Worm (Caenorhabditis elegans) whole organism, early embryonic: ENCODE results near the gene chst-1.

Experiments
- B0310.2 ChIP-seq: sonication (generic microtip); optimal IDR thresholded peaks from 2 replicates; lab custom pipeline; 2016; ENCODE audit warnings: mild to moderate bottlenecking, missing genetic modification characterization, missing compliant biosample characterization
- F13C5.2 ChIP-seq: sonication (generic microtip); optimal IDR thresholded peaks from 2 replicates; lab custom pipeline; 2017; ENCODE audit warnings: mild to moderate bottlenecking, missing genetic modification characterization, inconsistent platforms, missing compliant biosample characterization
- aly-1 ChIP-seq: sonication (generic microtip); optimal IDR thresholded peaks from 2 replicates; lab custom pipeline; 2016; ENCODE audit warnings: missing genetic modification characterization, missing compliant biosample characterization
- ama-1 ChIP-seq: fragments of 150-350 bp; optimal IDR thresholded peaks from 2 replicates; lab custom pipeline; 2014
- ceh-13 ChIP-seq: fragments of 200-800 bp; sonication (Bioruptor generic); optimal IDR thresholded peaks from 2 replicates; lab custom pipeline; 2018; ENCODE audit warnings: mild to moderate bottlenecking, missing genetic modification characterization, missing compliant biosample characterization
- ceh-36 ChIP-seq: sonication (generic microtip); optimal IDR thresholded peaks from 2 replicates; lab custom pipeline; 2016; ENCODE audit warnings: missing genetic modification characterization, inconsistent platforms, missing compliant biosample characterization
- ets-7 ChIP-seq: sonication (generic microtip); optimal IDR thresholded peaks from 2 replicates; lab custom pipeline; 2016; ENCODE audit warnings: missing genotype, missing genetic modification characterization, missing compliant biosample characterization
- flt-1 ChIP-seq: fragments of 200-800 bp; sonication (Bioruptor generic); IDR thresholded peaks from 2 replicates; pipeline ENCODE4 v1.3.6; 2022; ENCODE audit warnings: missing genetic modification characterization, missing compliant biosample characterization
- hmbx-1 ChIP-seq: sonication (generic microtip); optimal IDR thresholded peaks from 2 replicates; lab custom pipeline; 2016; ENCODE audit warnings: mild to moderate bottlenecking, missing genetic modification characterization, missing compliant biosample characterization
- hmg-4 ChIP-seq: fragments of 200-800 bp; sonication (Bioruptor generic); optimal IDR thresholded peaks from 2 replicates; lab custom pipeline; 2018; ENCODE audit warnings: mild to moderate bottlenecking, missing genetic modification characterization, missing compliant biosample characterization
- hnd-1 ChIP-seq: sonication (generic microtip); optimal IDR thresholded peaks from 2 replicates; lab custom pipeline; 2016; ENCODE audit warnings: missing genetic modification characterization, missing compliant biosample characterization
- pes-1 ChIP-seq: fragments of 200-800 bp; sonication (Bioruptor generic); IDR thresholded peaks from 2 replicates; pipeline ENCODE4 v1.3.6; 2022; ENCODE audit warnings: missing genetic modification reagents, missing genetic modification characterization, missing compliant biosample characterization
- scrt-1 ChIP-seq: fragments of 200-800 bp; sonication (Bioruptor generic); IDR thresholded peaks from 2 replicates; pipeline ENCODE4 v1.3.6; 2022; ENCODE audit warnings: missing genetic modification characterization, missing compliant biosample characterization
- sea-1 ChIP-seq: fragments of 200-800 bp; sonication (Bioruptor generic); conservative IDR thresholded peaks from 2 replicates; pipeline ENCODE4 v1.3.6; 2022; ENCODE audit warnings: missing genetic modification characterization, missing compliant biosample characterization
- tbx-11 ChIP-seq: fragments of 200-800 bp; sonication (Bioruptor generic); IDR thresholded peaks from 2 replicates; pipeline ENCODE4 v1.3.6; 2022; ENCODE audit warnings: missing genetic modification characterization, missing compliant biosample characterization
- tbx-37 ChIP-seq: fragments of 200-800 bp; sonication (Bioruptor generic); conservative IDR thresholded peaks from 2 replicates; pipeline ENCODE4 v1.3.6; 2022; ENCODE audit warnings: missing genetic modification reagents, missing genetic modification characterization, missing compliant biosample characterization
- tra-4 ChIP-seq: sonication (generic microtip); optimal IDR thresholded peaks from 2 replicates; lab custom pipeline; 2017; ENCODE audit warnings: missing genetic modification characterization, missing compliant biosample characterization

The chst-1 gene

ce11 chrII:8127794-8128193, 21.0 kb upstream of the chst-1 start:
- TF ChIP-seq ceh-36 (no peak), B0310.2 (tag; lab: Kevin White, UChicago) (no peak), tra-4 (no peak), hnd-1 (tag; lab: Kevin White, UChicago) (no peak), pes-1 (GFP tag; lab: Robert Waterston, UW) (no peak), flt-1 (GFP tag; lab: Robert Waterston, UW) (no peak), ets-7 (tag; lab: Kevin White, UChicago) (no peak), tbx-11 (GFP tag; lab: Robert Waterston, UW) (no peak), aly-1 (tag; lab: Kevin White, UChicago) (no peak), ama-1 (lab: Kevin White, UChicago) (no peak), scrt-1 (GFP tag; lab: Robert Waterston, UW) (no peak), F13C5.2 (no peak), hmg-4 (GFP tag; lab: Kevin White, UChicago) (no peak), sea-1 (no peak), tbx-37 (GFP tag; lab: Robert Waterston, UW) (no peak), hmbx-1 (tag; lab: Kevin White, UChicago) (no peak), ceh-13 (GFP tag; lab: Kevin White, UChicago) (no peak)

ce11 chrII:8127290-8127689, 20.5 kb upstream of the chst-1 start:
- no peak for TF ChIP-seq flt-1 (GFP tag; lab: Robert Waterston, UW)
- no peak for TF ChIP-seq ama-1 (lab: Kevin White, UChicago)

- TF ChIP-seq tra-4 (no peak), B0310.2 (tag; lab: Kevin White, UChicago) (no peak), flt-1 (GFP tag; lab: Robert Waterston, UW) (no peak), ceh-13 (GFP tag; lab: Kevin White, UChicago) (no peak), ets-7 (tag; lab: Kevin White, UChicago) (no peak), ceh-36 (no peak), F13C5.2 (no peak), aly-1 (tag; lab: Kevin White, UChicago) (no peak), tbx-37 (GFP tag; lab: Robert Waterston, UW) (no peak), tbx-11 (GFP tag; lab: Robert Waterston, UW) (no peak), scrt-1 (GFP tag; lab: Robert Waterston, UW) (no peak), hmg-4 (GFP tag; lab: Kevin White, UChicago) (no peak), ama-1 (lab: Kevin White, UChicago) (no peak), pes-1 (GFP tag; lab: Robert Waterston, UW) (no peak)
Measured at ce11 chrII:8126617-8127016, 19.8 kb upstream of the chst-1 start.

DNA sequence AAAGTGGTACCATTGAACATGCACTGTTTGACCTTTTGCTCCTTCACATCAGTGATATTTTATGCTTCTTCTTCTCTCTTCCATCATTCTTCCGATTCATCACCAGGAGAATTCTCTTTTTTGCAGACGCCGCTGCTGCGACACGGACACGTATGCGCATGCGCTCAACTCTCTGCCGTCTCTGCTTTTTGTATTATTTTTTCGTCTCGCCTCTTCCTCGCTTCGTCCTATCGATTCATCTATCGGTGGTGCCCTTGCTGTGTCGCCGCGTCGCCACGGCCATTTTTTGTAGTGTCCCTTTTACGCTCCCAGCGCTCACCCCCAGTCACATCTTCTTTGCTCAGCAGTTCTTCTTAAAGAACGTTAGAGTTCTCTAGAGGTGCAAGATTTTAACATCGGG, 19.4 kb upstream of the chst-1 start:
- TF ChIP-seq ceh-36 (no peak), ets-7 (tag; lab: Kevin White, UChicago) (no peak), hmg-4 (GFP tag; lab: Kevin White, UChicago) (peak; percentile 21), pes-1 (GFP tag; lab: Robert Waterston, UW) (peak; percentile 41; the same call in 1 of the 2 replicates)

- TF ChIP-seq aly-1 (tag; lab: Kevin White, UChicago) (no peak), ceh-13 (GFP tag; lab: Kevin White, UChicago) (no peak), ceh-36 (no peak), flt-1 (GFP tag; lab: Robert Waterston, UW) (no peak), scrt-1 (GFP tag; lab: Robert Waterston, UW) (no peak), hmg-4 (GFP tag; lab: Kevin White, UChicago) (no peak), ama-1 (lab: Kevin White, UChicago) (no peak), F13C5.2 (no peak), ets-7 (tag; lab: Kevin White, UChicago) (no peak), tbx-11 (GFP tag; lab: Robert Waterston, UW) (no peak), pes-1 (GFP tag; lab: Robert Waterston, UW) (no peak), hmbx-1 (tag; lab: Kevin White, UChicago) (no peak), tra-4 (no peak), hnd-1 (tag; lab: Kevin White, UChicago) (no peak), B0310.2 (tag; lab: Kevin White, UChicago) (no peak), tbx-37 (GFP tag; lab: Robert Waterston, UW) (no peak), sea-1 (no peak)
Measured at ce11 chrII:8125439-8125838, 18.7 kb upstream of the chst-1 start.

DNA sequence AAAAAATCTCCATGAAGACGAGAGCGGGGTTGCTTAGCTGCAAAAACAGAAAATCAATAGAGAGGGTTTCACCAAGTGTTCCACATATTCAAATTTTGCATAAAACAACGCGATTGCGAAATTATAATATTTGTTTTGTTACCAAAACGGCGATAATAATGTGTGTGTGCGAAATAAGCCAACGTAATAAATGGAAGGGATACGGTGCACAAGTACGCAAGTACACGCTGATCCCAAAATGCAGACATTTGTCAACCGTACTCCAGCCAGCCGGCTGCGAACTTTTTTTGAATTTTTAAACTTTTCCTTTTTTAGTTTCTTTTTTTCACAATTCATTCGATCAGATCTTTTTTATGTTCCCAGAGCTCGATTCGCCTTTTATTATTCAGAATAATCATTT, 18.1 kb upstream of the chst-1 start, which contains the start of gene ire-1:
ire-1 (minus strand) TSS at position 44 of the 400 bp plus-strand sequence.
- TF ChIP-seq tra-4 (no peak), F13C5.2 (no peak), aly-1 (tag; lab: Kevin White, UChicago) (no peak), ets-7 (tag; lab: Kevin White, UChicago) (no peak)

DNA sequence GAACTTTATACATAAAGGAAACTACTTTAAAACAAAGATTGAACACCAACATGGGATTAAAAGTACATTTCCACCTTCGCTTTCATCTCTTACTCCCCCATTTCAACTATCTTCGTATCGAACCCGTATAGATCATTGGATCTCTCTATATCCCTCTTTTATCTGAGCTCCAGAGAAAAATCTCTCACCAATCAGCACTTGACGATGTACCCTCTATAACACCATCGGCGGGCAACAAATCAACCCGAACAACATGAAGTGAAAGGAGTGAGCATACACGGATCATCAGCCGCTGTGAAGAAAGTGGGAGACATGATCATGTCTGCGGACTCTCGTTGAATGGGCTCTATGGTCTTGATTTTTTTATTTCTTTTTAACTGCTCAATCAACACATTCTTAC, 10.7 kb upstream of the chst-1 start:
- TF ChIP-seq flt-1 (GFP tag; lab: Robert Waterston, UW) (no peak), ceh-13 (GFP tag; lab: Kevin White, UChicago) (no peak), pes-1 (GFP tag; lab: Robert Waterston, UW) (no peak), tbx-37 (GFP tag; lab: Robert Waterston, UW) (no peak), tbx-11 (GFP tag; lab: Robert Waterston, UW) (no peak), ceh-36 (no peak), scrt-1 (GFP tag; lab: Robert Waterston, UW) (no peak), ets-7 (tag; lab: Kevin White, UChicago) (no peak), aly-1 (tag; lab: Kevin White, UChicago) (no peak), ama-1 (lab: Kevin White, UChicago) (no peak), hmbx-1 (tag; lab: Kevin White, UChicago) (no peak)

DNA sequence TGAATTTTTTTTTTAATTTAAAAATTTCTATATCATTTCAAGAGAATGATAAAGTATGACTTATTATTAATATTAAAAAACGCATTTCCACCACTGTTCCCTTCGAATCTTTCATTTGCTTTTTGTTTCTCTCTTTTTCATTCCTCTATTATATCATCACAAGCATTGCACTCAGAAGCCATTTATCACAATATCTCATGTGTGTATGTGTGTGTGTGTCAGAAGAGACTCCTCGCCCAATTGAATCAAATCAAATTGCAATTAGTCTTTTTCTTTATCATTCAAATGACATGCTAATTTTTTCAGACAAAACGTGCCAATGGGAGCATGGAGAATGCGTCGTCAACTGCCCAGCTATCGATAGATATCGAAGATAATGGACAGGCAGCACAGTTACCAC, 9.4 kb upstream of the chst-1 start, which contains the start of gene unc-105:
unc-105 (plus strand) TSS at position 301 of the 400 bp plus-strand sequence.
- TF ChIP-seq ceh-36 (no peak), ceh-13 (GFP tag; lab: Kevin White, UChicago) (no peak), flt-1 (GFP tag; lab: Robert Waterston, UW) (no peak), tbx-11 (GFP tag; lab: Robert Waterston, UW) (no peak), scrt-1 (GFP tag; lab: Robert Waterston, UW) (no peak), hmg-4 (GFP tag; lab: Kevin White, UChicago) (no peak), hmbx-1 (tag; lab: Kevin White, UChicago) (no peak), sea-1 (no peak), F13C5.2 (no peak), tra-4 (no peak), B0310.2 (tag; lab: Kevin White, UChicago) (no peak), tbx-37 (GFP tag; lab: Robert Waterston, UW) (no peak), ama-1 (lab: Kevin White, UChicago) (no peak), hnd-1 (tag; lab: Kevin White, UChicago) (no peak), aly-1 (tag; lab: Kevin White, UChicago) (no peak), ets-7 (tag; lab: Kevin White, UChicago) (no peak), pes-1 (GFP tag; lab: Robert Waterston, UW) (no peak)
